Fruit fly (Drosophila melanogaster): ENCODE results near the gene Nmt.

Gene Nmt

DNA sequence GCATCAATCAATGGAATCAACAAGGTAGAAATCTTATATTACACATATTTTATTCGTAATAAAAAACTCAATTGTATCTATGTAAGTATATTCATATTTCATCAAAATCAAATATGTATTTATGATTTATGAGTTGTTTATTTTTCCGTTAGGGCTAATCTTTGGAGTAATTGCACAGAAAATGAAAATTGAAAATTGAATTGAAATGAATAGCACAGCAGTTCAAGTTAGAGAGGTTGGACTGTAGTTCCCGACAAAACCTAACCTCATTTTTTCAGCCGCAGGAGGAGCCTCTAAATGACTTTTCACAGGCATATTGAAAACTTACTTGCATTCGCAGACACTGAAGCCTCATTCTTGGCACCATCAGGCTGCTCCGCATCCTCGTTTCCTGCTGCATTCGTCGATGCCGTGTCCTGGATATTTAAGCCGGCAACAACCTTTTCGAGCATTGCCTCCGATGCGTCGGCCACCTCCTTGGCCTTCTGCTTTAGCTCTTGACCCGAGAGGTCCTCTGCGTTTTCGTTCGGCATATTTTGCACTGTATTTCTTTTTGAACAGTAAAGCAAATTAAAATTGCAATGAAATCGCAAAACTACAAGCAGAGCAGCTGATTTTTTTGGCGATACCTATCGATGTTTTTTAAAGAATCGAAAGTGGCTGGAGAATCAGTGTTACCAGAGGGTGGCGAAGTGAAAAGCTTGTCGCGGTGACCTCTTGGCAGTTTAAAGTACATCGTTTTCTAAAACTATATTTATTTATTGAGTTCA, at the start of gene Nmt:
Nmt (minus strand) TSS at position 635 of the 770 bp plus-strand sequence.
- no peak for TF ChIP-seq CG12605 (GFP tag; IDR thresholded peaks at IDR 0.05)
- TF ChIP-seq CG9948 (tag; optimal IDR thresholded peaks at IDR 0.05), result peak; percentile 28
- TF ChIP-seq CG4496 (GFP tag; IDR thresholded peaks at IDR 0.05), result no peak
- no peak for TF ChIP-seq fd96Ca (GFP tag; IDR thresholded peaks at IDR 0.05)
- peak; percentile 43 for TF ChIP-seq CG17806 (tag; optimal IDR thresholded peaks at IDR 0.05)
- TF ChIP-seq CG13204 (GFP tag; optimal IDR thresholded peaks at IDR 0.05), result no peak
- peak; percentile 3 for TF ChIP-seq gl (tag; optimal IDR thresholded peaks at IDR 0.05)
- TF ChIP-seq CG8301 (tag; optimal IDR thresholded peaks at IDR 0.05), result peak; percentile 49
- peak; percentile 36 for TF ChIP-seq CG8159 (tag; optimal IDR thresholded peaks at IDR 0.05)
- no peak for TF ChIP-seq CG10348 (GFP tag; IDR thresholded peaks at IDR 0.05)
- peak; percentile 42 for TF ChIP-seq Ets98B (GFP tag; IDR thresholded peaks at IDR 0.05)
- TF ChIP-seq EcR (GFP tag; optimal IDR thresholded peaks at IDR 0.05), result no peak
- no peak for TF ChIP-seq rn (GFP tag; IDR thresholded peaks at IDR 0.05)
- no peak for TF ChIP-seq CG32121 (GFP tag; IDR thresholded peaks at IDR 0.05)
- TF ChIP-seq Snoo (tag; optimal IDR thresholded peaks at IDR 0.05), result peak; percentile 24
- TF ChIP-seq CG15710 (tag; optimal IDR thresholded peaks at IDR 0.05), result peak; percentile 19

dm6 chr3L:8221835-8222234, 43.6 kb upstream of the Nmt start, which contains the start of gene CG13678:
TSS of gene CG13678 (plus strand) at chr3L:8222141.
- TF ChIP-seq rn (GFP tag; IDR thresholded peaks at IDR 0.05) (no peak), CG15710 (tag; optimal IDR thresholded peaks at IDR 0.05) (no peak), EcR (GFP tag; optimal IDR thresholded peaks at IDR 0.05) (no peak), Ets98B (GFP tag; IDR thresholded peaks at IDR 0.05) (no peak), gl (tag; optimal IDR thresholded peaks at IDR 0.05) (no peak), CG12605 (GFP tag; IDR thresholded peaks at IDR 0.05) (no peak), CG32121 (GFP tag; IDR thresholded peaks at IDR 0.05) (no peak), Pif1B (GFP tag; optimal IDR thresholded peaks at IDR 0.05) (no peak), CG8159 (tag; optimal IDR thresholded peaks at IDR 0.05) (no peak), CG9948 (tag; optimal IDR thresholded peaks at IDR 0.05) (no peak), CG13204 (GFP tag; optimal IDR thresholded peaks at IDR 0.05) (no peak), CG8301 (tag; optimal IDR thresholded peaks at IDR 0.05) (no peak), D1 (tag; optimal IDR thresholded peaks at IDR 0.05) (no peak), Snoo (tag; optimal IDR thresholded peaks at IDR 0.05) (no peak), CG4496 (GFP tag; IDR thresholded peaks at IDR 0.05) (no peak), Pif1A (GFP tag; optimal IDR thresholded peaks at IDR 0.05) (no peak), CG17806 (tag; optimal IDR thresholded peaks at IDR 0.05) (no peak), CG34367 (tag; optimal IDR thresholded peaks at IDR 0.05) (no peak), CG14655 (GFP tag; optimal IDR thresholded peaks at IDR 0.05) (no peak), CG10348 (GFP tag; IDR thresholded peaks at IDR 0.05) (no peak)

DNA sequence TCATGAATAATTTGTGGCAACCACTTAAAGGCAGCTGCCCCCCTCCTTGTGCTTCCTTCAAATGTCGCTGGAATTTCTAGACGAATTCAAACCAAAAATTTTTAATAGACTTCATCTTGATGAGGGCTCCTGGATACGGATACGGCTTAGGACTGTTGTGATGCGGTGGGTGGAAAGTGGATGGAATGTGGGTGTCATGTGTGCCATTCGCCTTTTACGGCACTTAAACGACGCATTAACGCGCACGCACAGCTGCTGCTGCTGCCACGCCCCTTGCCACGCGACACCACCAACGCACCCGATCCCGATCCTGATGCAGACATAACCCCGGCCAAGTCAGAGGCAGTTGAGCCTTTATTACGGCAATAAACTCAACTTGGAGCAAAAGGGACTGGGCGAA, 41.5 kb upstream of the Nmt start:
- TF ChIP-seq Ets98B (GFP tag; IDR thresholded peaks at IDR 0.05), result no peak
- no peak for TF ChIP-seq CG10348 (GFP tag; IDR thresholded peaks at IDR 0.05)
- TF ChIP-seq CG8301 (tag; optimal IDR thresholded peaks at IDR 0.05), result no peak
- TF ChIP-seq CG17806 (tag; optimal IDR thresholded peaks at IDR 0.05), result no peak
- no peak for TF ChIP-seq rn (GFP tag; IDR thresholded peaks at IDR 0.05)
- TF ChIP-seq CG12605 (GFP tag; IDR thresholded peaks at IDR 0.05), result no peak
- no peak for TF ChIP-seq CG8159 (tag; optimal IDR thresholded peaks at IDR 0.05)
- no peak for TF ChIP-seq Pif1A (GFP tag; optimal IDR thresholded peaks at IDR 0.05)

dm6 chr3L:8218883-8219282, 40.7 kb upstream of the Nmt start, which contains the start of gene CG13674:
TSS of gene CG13674 (minus strand) at chr3L:8218983.
- TF ChIP-seq Snoo (tag; optimal IDR thresholded peaks at IDR 0.05) (no peak), CG8159 (tag; optimal IDR thresholded peaks at IDR 0.05) (no peak), Ets98B (GFP tag; IDR thresholded peaks at IDR 0.05) (no peak), CG9948 (tag; optimal IDR thresholded peaks at IDR 0.05) (no peak), CG12605 (GFP tag; IDR thresholded peaks at IDR 0.05) (no peak), CG4496 (GFP tag; IDR thresholded peaks at IDR 0.05) (no peak)

dm6 chr3L:8214980-8215379, 36.8 kb upstream of the Nmt start, which contains the start of gene CG8012:
TSS of gene CG8012 (plus strand) at chr3L:8215280.
- no peak for TF ChIP-seq CG32121 (GFP tag; IDR thresholded peaks at IDR 0.05)
- no peak for TF ChIP-seq Pif1A (GFP tag; optimal IDR thresholded peaks at IDR 0.05)
- no peak for TF ChIP-seq CG4496 (GFP tag; IDR thresholded peaks at IDR 0.05)
- TF ChIP-seq CG17806 (tag; optimal IDR thresholded peaks at IDR 0.05), result no peak
- no peak for TF ChIP-seq fd96Ca (GFP tag; IDR thresholded peaks at IDR 0.05)
- TF ChIP-seq CG8301 (tag; optimal IDR thresholded peaks at IDR 0.05), result no peak
- no peak for TF ChIP-seq CG15710 (tag; optimal IDR thresholded peaks at IDR 0.05)
- no peak for TF ChIP-seq D1 (tag; optimal IDR thresholded peaks at IDR 0.05)
- TF ChIP-seq rn (GFP tag; IDR thresholded peaks at IDR 0.05), result no peak

dm6 chr3L:8211590-8211989, 33.4 kb upstream of the Nmt start, which contains the start of gene CG8006:
TSS of gene CG8006 (plus strand) at chr3L:8211890.
- TF ChIP-seq CG14655 (GFP tag; optimal IDR thresholded peaks at IDR 0.05), result no peak
- no peak for TF ChIP-seq CG9948 (tag; optimal IDR thresholded peaks at IDR 0.05)

dm6 chr3L:8210596-8210995, 32.4 kb upstream of the Nmt start, which contains the start of gene tut:
TSS of gene tut (minus strand) at chr3L:8210743.
- no peak for TF ChIP-seq fd96Ca (GFP tag; IDR thresholded peaks at IDR 0.05)
- TF ChIP-seq CG12605 (GFP tag; IDR thresholded peaks at IDR 0.05), result no peak
- no peak for TF ChIP-seq CG13204 (GFP tag; optimal IDR thresholded peaks at IDR 0.05)
- TF ChIP-seq CG4496 (GFP tag; IDR thresholded peaks at IDR 0.05), result no peak
- no peak for TF ChIP-seq CG34367 (tag; optimal IDR thresholded peaks at IDR 0.05)

Data from whole organism, pupa.